Fruit fly (Drosophila melanogaster) whole organism, embryonic: Measurements from ENCODE around the gene hob.

ENCODE experiments used
- croc ChIP-seq: fragments of 200-800 bp; sonication (Bioruptor generic); conservative IDR thresholded peaks from 3 replicates; pipeline ENCODE4 v1.3.6; 2022; ENCODE audit warnings: missing biosample characterization, missing genetic modification characterization
- en ChIP-seq: fragments of 200-800 bp; sonication (Bioruptor generic); optimal IDR thresholded peaks from 2 replicates; lab custom pipeline; 2016; ENCODE audit warnings: missing biosample characterization, missing genetic modification characterization
- ssp ChIP-seq: fragments of 200-800 bp; sonication (Bioruptor generic); IDR thresholded peaks from 2 replicates; pipeline ENCODE4 v1.3.6; 2022; ENCODE audit warnings: missing biosample characterization, missing genetic modification characterization
- wek ChIP-seq: fragments of 200-800 bp; sonication (Bioruptor generic); optimal IDR thresholded peaks from 3 replicates; lab custom pipeline; 2018; ENCODE audit warnings: missing biosample characterization, mild to moderate bottlenecking, missing genetic modification characterization, moderate library complexity

- TF ChIP-seq en (GFP tag; lab: Kevin White, UChicago) (no peak), ssp (GFP tag; lab: Robert Waterston, UW) (no peak), wek (GFP tag; lab: Kevin White, UChicago) (no peak), croc (GFP tag; lab: Robert Waterston, UW) (no peak)
These were observed 46.3 kb downstream of the hob start, which contains the start of gene CG14963 for dm6 chr3L:3172445-3172844.
